Fruit fly (Drosophila melanogaster) whole organism, adult: ENCODE measurements around the gene Pex10.

Experiments used
- CG12768 ChIP-seq: fragments of 200-800 bp; sonication (Bioruptor generic); optimal IDR thresholded peaks from 2 replicates; lab custom pipeline; 2017; ENCODE audit warnings: missing biosample characterization, missing genetic modification characterization, mild to moderate bottlenecking, moderate library complexity, missing genetic modification reagents
- CG33017 ChIP-seq: fragments of 200-800 bp; sonication (Bioruptor generic); optimal IDR thresholded peaks from 2 replicates; lab custom pipeline; 2018; ENCODE audit warnings: missing biosample characterization, mild to moderate bottlenecking, missing genetic modification characterization, moderate library complexity
- CG5204 ChIP-seq: fragments of 200-800 bp; sonication (Bioruptor generic); optimal IDR thresholded peaks from 2 replicates; lab custom pipeline; 2016; ENCODE audit warnings: missing biosample characterization, missing genetic modification characterization
- CG7045 ChIP-seq: fragments of 200-800 bp; sonication (Bioruptor generic); optimal IDR thresholded peaks from 2 replicates; lab custom pipeline; 2017; ENCODE audit warnings: missing biosample characterization, mild to moderate bottlenecking, missing genetic modification characterization
- Clk ChIP-seq: fragments of 200-800 bp; sonication (Bioruptor generic); optimal IDR thresholded peaks from 2 replicates; lab custom pipeline; 2017; ENCODE audit warnings: missing biosample characterization, missing genetic modification characterization
- Crg-1 ChIP-seq: fragments of 200-800 bp; sonication (Bioruptor generic); optimal IDR thresholded peaks from 2 replicates; lab custom pipeline; 2016; ENCODE audit warnings: missing biosample characterization, missing genetic modification characterization
- Mnt ChIP-seq: fragments of 200-800 bp; sonication (Bioruptor generic); optimal IDR thresholded peaks from 2 replicates; lab custom pipeline; 2016; ENCODE audit warnings: missing biosample characterization, mild to moderate bottlenecking, missing genetic modification characterization
- bab1 ChIP-seq: fragments of 200-800 bp; sonication (Bioruptor generic); optimal IDR thresholded peaks from 3 replicates; lab custom pipeline; 2019; ENCODE audit warnings: missing biosample characterization, mild to moderate bottlenecking, missing genetic modification characterization, moderate library complexity
- cic ChIP-seq: fragments of 200-800 bp; sonication (Bioruptor generic); optimal IDR thresholded peaks from 2 replicates; lab custom pipeline; 2017; ENCODE audit warnings: missing biosample characterization, mild to moderate bottlenecking, missing genetic modification characterization, moderate library complexity
- cnc ChIP-seq, 2 experiments: fragments of >200 bp; optimal IDR thresholded peaks; 2 replicates each; lab custom pipeline; 2017
- tj ChIP-seq: fragments of 200-800 bp; sonication (Bioruptor generic); optimal IDR thresholded peaks from 3 replicates; lab custom pipeline; 2017; ENCODE audit warnings: missing biosample characterization, mild to moderate bottlenecking, missing genetic modification characterization, moderate library complexity

DNA sequence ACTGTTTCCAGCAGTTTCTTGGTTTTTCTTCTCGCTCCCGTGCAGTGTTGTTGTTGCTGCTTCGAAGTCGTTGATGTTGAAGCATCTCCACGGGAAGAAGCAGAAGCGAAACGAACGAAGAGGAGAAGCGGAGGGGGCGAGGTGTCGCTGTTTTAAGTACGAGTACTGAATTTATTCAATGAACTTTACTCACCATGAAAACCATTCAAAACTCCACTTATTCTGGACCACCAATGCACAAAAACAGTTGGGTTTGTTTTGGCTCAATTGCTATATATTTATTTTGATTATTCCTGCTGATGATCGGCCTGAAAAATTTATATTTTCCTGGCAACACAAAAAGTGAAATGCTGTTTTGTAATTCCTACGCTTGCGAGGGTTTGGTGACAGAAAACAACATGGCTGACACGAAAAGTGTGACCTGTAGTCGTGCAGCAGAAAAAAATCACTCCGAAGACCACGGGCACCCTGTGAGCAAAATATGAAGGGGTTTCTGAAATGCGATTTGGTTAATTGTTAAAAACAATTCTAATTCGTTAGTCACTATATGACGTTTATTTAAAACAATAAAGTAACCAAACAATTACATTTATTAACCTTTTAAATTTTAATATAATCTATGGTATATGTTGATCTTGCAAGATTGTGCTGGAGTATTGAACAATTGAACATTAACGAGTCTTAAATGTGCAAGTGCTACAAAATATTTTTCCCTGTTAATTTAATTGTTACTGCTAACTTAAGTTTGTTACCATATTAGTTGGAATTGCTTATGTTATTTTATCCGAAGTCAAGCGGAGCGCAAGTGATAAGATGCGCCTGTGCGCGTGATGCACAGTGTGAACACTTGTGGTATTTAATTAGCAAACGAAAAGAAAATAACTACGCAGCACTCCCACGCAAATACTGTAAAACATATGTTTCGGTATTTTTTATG lies 10.5 kb downstream of the Pex10 start, which contains the start of gene CG7879:
- TF ChIP-seq Mnt (peak; percentile 20), CG33017 (tag; lab: Kevin White, UChicago) (no peak), CG5204 (GFP tag; lab: Kevin White, UChicago) (no peak), Clk (GFP tag; lab: Kevin White, UChicago) (no peak), Crg-1 (no peak), cic (peak; percentile 98), CG7045 (GFP tag; lab: Kevin White, UChicago) (no peak), bab1 (peak; percentile 53), cnc (optimal IDR thresholded peaks at IDR 0.05; lab: Kevin White, UChicago) (no peak), tj (no peak), CG12768 (GFP tag; lab: Kevin White, UChicago) (no peak)
